Fruit fly (Drosophila melanogaster): ENCODE measurements around the gene CG6013.
A peak's percentile ranks its signal among the peaks of the same experiment; 100 is the strongest.

CG6013 gene

dm6 chr3R:19073002-19073401 lies 41.7 kb downstream of the CG6013 start (continued):
- TF ChIP-seq Hr51 (GFP tag; optimal IDR thresholded peaks at IDR 0.05) (peak in 1 of 2 experiments; percentile 73), Myb (GFP tag; optimal IDR thresholded peaks at IDR 0.05) (no peak), NC2β (GFP tag; optimal IDR thresholded peaks at IDR 0.05) (peak; percentile 0), fd3F (GFP tag; optimal IDR thresholded peaks at IDR 0.05) (no peak), CG1832 (GFP tag; optimal IDR thresholded peaks at IDR 0.05) (no peak), tup (GFP tag; optimal IDR thresholded peaks at IDR 0.05) (no peak), CG10654 (GFP tag; optimal IDR thresholded peaks at IDR 0.05) (peak; percentile 3), tap (tag; optimal IDR thresholded peaks at IDR 0.05) (peak; percentile 70), CG15601 (tag; optimal IDR thresholded peaks at IDR 0.05) (peak; percentile 38), CG4282 (GFP tag; optimal IDR thresholded peaks at IDR 0.05) (no peak), crc (GFP tag; optimal IDR thresholded peaks at IDR 0.05) (no peak), CG15073 (GFP tag; optimal IDR thresholded peaks at IDR 0.05) (no peak), HLH4C (GFP tag; IDR thresholded peaks at IDR 0.05; ENCODE audit: partially characterized antibody) (no peak), Dbx (GFP tag; IDR thresholded peaks at IDR 0.05) (no peak), CG12942 (GFP tag; optimal IDR thresholded peaks at IDR 0.05) (no peak), CG12155 (GFP tag; optimal IDR thresholded peaks at IDR 0.05) (no peak), otp (GFP tag; IDR thresholded peaks at IDR 0.05) (peak; percentile 32; the same call in 1 of the 3 replicates), Antp (GFP tag; optimal IDR thresholded peaks at IDR 0.05) (no peak), Camta (GFP tag; optimal IDR thresholded peaks at IDR 0.05) (peak; percentile 47), Hey (tag; optimal IDR thresholded peaks at IDR 0.05) (no peak), nerfin-1 (tag; optimal IDR thresholded peaks at IDR 0.05) (peak; percentile 71), Dref (GFP tag; IDR thresholded peaks at IDR 0.05) (no peak), sob (GFP tag; IDR thresholded peaks at IDR 0.05) (no peak), scrt (GFP tag; optimal IDR thresholded peaks at IDR 0.05) (no peak), CG2120 (GFP tag; optimal IDR thresholded peaks at IDR 0.05) (no peak), pho (GFP tag; optimal IDR thresholded peaks at IDR 0.05) (no peak), lov (optimal IDR thresholded peaks at IDR 0.05) (no peak), lov (GFP tag; IDR thresholded peaks at IDR 0.05) (no peak), en (GFP tag; optimal IDR thresholded peaks at IDR 0.05) (no peak), CG10959 (GFP tag; IDR thresholded peaks at IDR 0.05) (peak; percentile 46; the same call in 1 of the 2 replicates), CG32767 (GFP tag; IDR thresholded peaks at IDR 0.05) (peak; percentile 36; the same call in 1 of the 2 replicates), cwo (GFP tag; optimal IDR thresholded peaks at IDR 0.05) (no peak), CoRest (tag; optimal IDR thresholded peaks at IDR 0.05) (peak; percentile 49), Gug (GFP tag; IDR thresholded peaks at IDR 0.05) (no peak; the same call in 3 of the 4 replicates), aop (GFP tag; IDR thresholded peaks at IDR 0.05) (no peak), sima (GFP tag; optimal IDR thresholded peaks at IDR 0.05) (no peak), dpn (GFP tag; optimal IDR thresholded peaks at IDR 0.05) (peak in 1 of 2 experiments; percentile 28), mam (GFP tag; optimal IDR thresholded peaks at IDR 0.05) (no peak), CG11093 (GFP tag; IDR thresholded peaks at IDR 0.05) (peak; percentile 57; the same call in 2 of the 3 replicates), CG30403 (GFP tag; optimal IDR thresholded peaks at IDR 0.05) (peak; percentile 51), CG2875 (GFP tag; optimal IDR thresholded peaks at IDR 0.05) (peak; percentile 51), lilli (GFP tag; optimal IDR thresholded peaks at IDR 0.05) (no peak), CG3065 (GFP tag; optimal IDR thresholded peaks at IDR 0.05) (no peak), CG30020 (tag; optimal IDR thresholded peaks at IDR 0.05) (no peak), luna (GFP tag; optimal IDR thresholded peaks at IDR 0.05) (no peak), tgo (GFP tag; IDR thresholded peaks at IDR 0.05) (peak; percentile 35; the same call in 1 of the 3 replicates), peb (GFP tag; IDR thresholded peaks at IDR 0.05) (peak; percentile 27; the same call in 1 of the 2 replicates), exex (tag; optimal IDR thresholded peaks at IDR 0.05) (no peak), dan (GFP tag; IDR thresholded peaks at IDR 0.05) (no peak), dimm (GFP tag; IDR thresholded peaks at IDR 0.05) (no peak), usp (GFP tag; optimal IDR thresholded peaks at IDR 0.05) (no peak), pum (GFP tag; optimal IDR thresholded peaks at IDR 0.05) (no peak)

Measured in whole organism, embryonic.